Fruit fly (Drosophila melanogaster) whole organism, embryonic: ENCODE measurements around the gene Rbp1-like.

Experiments
- Antp ChIP-seq: fragments of 200-800 bp; sonication (Bioruptor generic); optimal IDR thresholded peaks from 3 replicates; lab custom pipeline; 2016; ENCODE audit warnings: missing biosample characterization, missing genetic modification characterization
- CG12659 ChIP-seq: fragments of 200-800 bp; sonication (Bioruptor generic); optimal IDR thresholded peaks from 3 replicates; lab custom pipeline; 2017; ENCODE audit warnings: mild to moderate bottlenecking, missing biosample characterization, missing genetic modification reagents, missing genetic modification characterization
- CG13287 ChIP-seq: fragments of 200-800 bp; sonication (Bioruptor generic); IDR thresholded peaks from 2 replicates; pipeline ENCODE4 v1.3.6; 2022; ENCODE audit warnings: missing biosample characterization, missing genetic modification characterization; ENCODE audit not compliant: partially characterized antibody
- CG1529 ChIP-seq: fragments of 200-800 bp; sonication (Bioruptor generic); optimal IDR thresholded peaks from 3 replicates; lab custom pipeline; 2018; ENCODE audit warnings: missing biosample characterization, missing genetic modification characterization
- CG15601 ChIP-seq: fragments of 200-800 bp; sonication (Bioruptor generic); optimal IDR thresholded peaks from 3 replicates; lab custom pipeline; 2019; ENCODE audit warnings: missing biosample characterization, mild to moderate bottlenecking, missing genetic modification characterization, moderate library complexity
- CG1603 ChIP-seq: fragments of 200-800 bp; sonication (Bioruptor generic); optimal IDR thresholded peaks from 2 replicates; lab custom pipeline; 2019; ENCODE audit warnings: missing biosample characterization, mild to moderate bottlenecking, missing genetic modification characterization, moderate library complexity
- CG17359 ChIP-seq: fragments of 200-800 bp; sonication (Bioruptor generic); optimal IDR thresholded peaks from 3 replicates; lab custom pipeline; 2018; ENCODE audit warnings: missing biosample characterization, mild to moderate bottlenecking, missing genetic modification characterization, moderate library complexity
- CG3065 ChIP-seq: fragments of 200-800 bp; sonication (Bioruptor generic); optimal IDR thresholded peaks from 2 replicates; lab custom pipeline; 2016; ENCODE audit warnings: missing biosample characterization, missing genetic modification characterization
- CG31441 ChIP-seq: fragments of 200-800 bp; sonication (Bioruptor generic); IDR thresholded peaks from 2 replicates; pipeline ENCODE4 v1.3.6; 2022; ENCODE audit warnings: missing biosample characterization, missing genetic modification characterization
- CG4282 ChIP-seq: fragments of 200-800 bp; sonication (Bioruptor generic); optimal IDR thresholded peaks from 2 replicates; lab custom pipeline; 2016; ENCODE audit warnings: missing biosample characterization, missing genetic modification characterization
- CG7372 ChIP-seq: fragments of 200-800 bp; sonication (Bioruptor generic); IDR thresholded peaks from 2 replicates; pipeline ENCODE4 v1.3.6; 2022; ENCODE audit warnings: missing biosample characterization, missing genetic modification characterization
- CG7963 ChIP-seq: fragments of 200-800 bp; sonication (Bioruptor generic); IDR thresholded peaks from 3 replicates; pipeline ENCODE4 v1.3.6; 2022; ENCODE audit warnings: missing biosample characterization, missing genetic modification characterization; ENCODE audit not compliant: partially characterized antibody
- CG8089 ChIP-seq: fragments of 200-800 bp; sonication (Bioruptor generic); optimal IDR thresholded peaks from 3 replicates; lab custom pipeline; 2016; ENCODE audit warnings: missing biosample characterization, missing genetic modification characterization
- CG9215 ChIP-seq: fragments of 200-800 bp; sonication (Bioruptor generic); IDR thresholded peaks from 2 replicates; pipeline ENCODE4 v1.3.6; 2022; ENCODE audit warnings: missing biosample characterization, missing genetic modification characterization
- D19A ChIP-seq: fragments of 200-800 bp; optimal IDR thresholded peaks from 3 replicates; lab custom pipeline; 2019; ENCODE audit warnings: missing biosample characterization, mild to moderate bottlenecking, missing genetic modification characterization, moderate library complexity
- Dref ChIP-seq: fragments of 200-800 bp; sonication (Bioruptor generic); IDR thresholded peaks from 2 replicates; pipeline ENCODE4 v1.3.6; 2022; ENCODE audit warnings: missing biosample characterization, missing genetic modification characterization
- Elba2 ChIP-seq: fragments of 200-800 bp; sonication (Bioruptor generic); optimal IDR thresholded peaks from 3 replicates; lab custom pipeline; 2016; ENCODE audit warnings: missing biosample characterization, missing genetic modification characterization
- Fer1 ChIP-seq: fragments of 200-800 bp; sonication (Bioruptor generic); optimal IDR thresholded peaks from 2 replicates; lab custom pipeline; 2017; ENCODE audit warnings: missing biosample characterization, mild to moderate bottlenecking, missing genetic modification characterization
- Fer2 ChIP-seq: fragments of 200-800 bp; sonication (Bioruptor generic); optimal IDR thresholded peaks from 2 replicates; lab custom pipeline; 2018; ENCODE audit warnings: missing biosample characterization, mild to moderate bottlenecking, missing genetic modification characterization, moderate library complexity
- Gug ChIP-seq: fragments of 200-800 bp; sonication (Bioruptor generic); IDR thresholded peaks from 4 replicates; pipeline ENCODE4 v1.3.6; 2022; ENCODE audit warnings: missing biosample characterization, missing genetic modification characterization
- Hey ChIP-seq: fragments of 200-800 bp; sonication (Bioruptor generic); optimal IDR thresholded peaks from 3 replicates; lab custom pipeline; 2018; ENCODE audit warnings: missing biosample characterization, mild to moderate bottlenecking, missing genetic modification characterization
- Hr3 ChIP-seq: fragments of 200-800 bp; sonication (Bioruptor generic); optimal IDR thresholded peaks from 3 replicates; lab custom pipeline; 2016; ENCODE audit warnings: missing biosample characterization, missing genetic modification characterization
- MTF-1 ChIP-seq: fragments of 200-800 bp; sonication (Bioruptor generic); optimal IDR thresholded peaks from 2 replicates; lab custom pipeline; 2018; ENCODE audit warnings: missing biosample characterization, mild to moderate bottlenecking, missing genetic modification characterization, borderline replicate concordance
- Max ChIP-seq: fragments of 200-800 bp; sonication (Bioruptor generic); optimal IDR thresholded peaks from 2 replicates; lab custom pipeline; 2016; ENCODE audit warnings: missing biosample characterization, mild to moderate bottlenecking, missing genetic modification characterization
- Med ChIP-seq: fragments of 200-800 bp; sonication (Bioruptor generic); peaks from one replicate; lab custom pipeline; 2016; ENCODE audit warnings: missing biosample characterization, missing genetic modification characterization, mild to moderate bottlenecking, inconsistent platforms, moderate library complexity
- Mrtf ChIP-seq: fragments of 200-800 bp; sonication (Bioruptor generic); IDR thresholded peaks from 3 replicates; pipeline ENCODE4 v1.3.6; 2022; ENCODE audit warnings: missing biosample characterization, missing genetic modification characterization
- NFAT ChIP-seq: fragments of 200-800 bp; sonication (Bioruptor generic); IDR thresholded peaks from 2 replicates; pipeline ENCODE4 v1.3.6; 2022; ENCODE audit warnings: missing biosample characterization, missing genetic modification characterization
- Pdp1 ChIP-seq, 2 experiments: fragments of 200-800 bp; sonication (Bioruptor generic); optimal IDR thresholded peaks; 3 replicates each; lab custom pipeline; 2016; ENCODE audit warnings: missing biosample characterization in 2 of 2, missing genetic modification characterization in 2 of 2, mild to moderate bottlenecking in 1 of 2, moderate library complexity in 1 of 2
- Ravus ChIP-seq: fragments of 200-800 bp; sonication (Bioruptor generic); IDR thresholded peaks from 2 replicates; pipeline ENCODE4 v1.3.6; 2022; ENCODE audit warnings: missing biosample characterization, missing genetic modification characterization
- Sox100B ChIP-seq: fragments of 200-800 bp; sonication (Bioruptor generic); optimal IDR thresholded peaks from 3 replicates; lab custom pipeline; 2018; ENCODE audit warnings: missing biosample characterization, mild to moderate bottlenecking, missing genetic modification characterization
- Sry-β ChIP-seq: fragments of 200-800 bp; sonication (Bioruptor generic); optimal IDR thresholded peaks from 2 replicates; lab custom pipeline; 2018; ENCODE audit warnings: missing biosample characterization, mild to moderate bottlenecking, missing genetic modification characterization, moderate library complexity
- Trl ChIP-seq, 3 experiments: fragments of >200 bp in 2 of 3; fragments of 200-800 bp in 1 of 3; sonication (Bioruptor generic) in 1 of 3; optimal IDR thresholded peaks; 2 replicates in 1 of 3; 3 replicates in 2 of 3; lab custom pipeline; 2016 to 2017; ENCODE audit warnings: missing biosample characterization in 1 of 3, missing genetic modification characterization in 1 of 3
- bab2 ChIP-seq: fragments of 200-800 bp; sonication (Bioruptor generic); optimal IDR thresholded peaks from 2 replicates; lab custom pipeline; 2016; ENCODE audit warnings: missing biosample characterization, missing genetic modification characterization
- cas ChIP-seq: fragments of 200-800 bp; sonication (Bioruptor generic); IDR thresholded peaks from 2 replicates; pipeline ENCODE4 v1.3.6; 2022; ENCODE audit warnings: missing biosample characterization, missing genetic modification characterization
- cwo ChIP-seq: fragments of 200-800 bp; sonication (Bioruptor generic); optimal IDR thresholded peaks from 3 replicates; lab custom pipeline; 2017; ENCODE audit warnings: missing biosample characterization, missing genetic modification characterization, mild to moderate bottlenecking, moderate library complexity, missing genetic modification reagents
- dysf ChIP-seq: fragments of 200-800 bp; sonication (Bioruptor generic); IDR thresholded peaks from 3 replicates; pipeline ENCODE4 v1.3.6; 2022; ENCODE audit warnings: missing biosample characterization, missing genetic modification characterization
- emc ChIP-seq: fragments of 200-800 bp; sonication (Bioruptor generic); optimal IDR thresholded peaks from 2 replicates; lab custom pipeline; 2016; ENCODE audit warnings: missing biosample characterization, missing genetic modification characterization
- eyg ChIP-seq: fragments of 200-800 bp; sonication (Bioruptor generic); optimal IDR thresholded peaks from 3 replicates; lab custom pipeline; 2016; ENCODE audit warnings: missing biosample characterization, missing genetic modification characterization
- fd3F ChIP-seq: fragments of 200-800 bp; sonication (Bioruptor generic); optimal IDR thresholded peaks from 2 replicates; lab custom pipeline; 2018; ENCODE audit warnings: missing biosample characterization, mild to moderate bottlenecking, missing genetic modification characterization, moderate library complexity
- gsb ChIP-seq: fragments of 200-800 bp; sonication (Bioruptor generic); IDR thresholded peaks from 2 replicates; pipeline ENCODE4 v1.3.6; 2022; ENCODE audit warnings: missing biosample characterization, missing genetic modification characterization
- klu ChIP-seq: fragments of 200-800 bp; sonication (Bioruptor generic); IDR thresholded peaks from 2 replicates; pipeline ENCODE4 v1.3.6; 2022; ENCODE audit warnings: missing biosample characterization, missing genetic modification characterization
- mld ChIP-seq: fragments of 200-800 bp; sonication (Bioruptor generic); IDR thresholded peaks from 3 replicates; pipeline ENCODE4 v1.3.6; 2022; ENCODE audit warnings: missing biosample characterization, missing genetic modification characterization; ENCODE audit not compliant: partially characterized antibody
- nom ChIP-seq: fragments of 200-800 bp; sonication (Bioruptor generic); optimal IDR thresholded peaks from 2 replicates; lab custom pipeline; 2017; ENCODE audit warnings: missing biosample characterization, missing genetic modification characterization, mild to moderate bottlenecking, moderate library complexity, missing genetic modification reagents
- peb ChIP-seq: fragments of 200-800 bp; sonication (Bioruptor generic); IDR thresholded peaks from 2 replicates; pipeline ENCODE4 v1.3.6; 2022; ENCODE audit warnings: missing biosample characterization, missing genetic modification characterization
- phol ChIP-seq: fragments of 200-800 bp; sonication (Bioruptor generic); optimal IDR thresholded peaks from 3 replicates; lab custom pipeline; 2018; ENCODE audit warnings: missing biosample characterization, mild to moderate bottlenecking, missing genetic modification characterization, moderate library complexity
- sens ChIP-seq: fragments of 200-800 bp; sonication (Bioruptor generic); peaks from one replicate; lab custom pipeline; 2016; ENCODE audit warnings: missing biosample characterization, missing genetic modification characterization
- seq ChIP-seq: fragments of 200-800 bp; sonication (Bioruptor generic); IDR thresholded peaks from 2 replicates; pipeline ENCODE4 v1.3.6; 2022; ENCODE audit warnings: missing biosample characterization, missing genetic modification characterization
- sisA ChIP-seq: fragments of 200-800 bp; sonication (Bioruptor generic); IDR thresholded peaks from 2 replicates; pipeline ENCODE4 v1.3.6; 2022; ENCODE audit warnings: missing biosample characterization, missing genetic modification characterization
- tll ChIP-seq, 2 experiments: fragments of 200-800 bp in 1 of 2; fragments of >200 bp in 1 of 2; sonication (Bioruptor generic) in 1 of 2; optimal IDR thresholded peaks; 2 replicates each; lab custom pipeline; 2017 to 2019; ENCODE audit warnings: missing biosample characterization in 2 of 2, missing genetic modification characterization in 2 of 2, mild to moderate bottlenecking in 1 of 2, moderate library complexity in 1 of 2
- tna ChIP-seq: fragments of 200-800 bp; sonication (Bioruptor generic); IDR thresholded peaks from 2 replicates; pipeline ENCODE4 v1.3.6; 2022; ENCODE audit warnings: missing biosample characterization, missing genetic modification characterization; ENCODE audit not compliant: partially characterized antibody
- zfh2 ChIP-seq: fragments of 200-800 bp; sonication (Bioruptor generic); optimal IDR thresholded peaks from 2 replicates; lab custom pipeline; 2016; ENCODE audit warnings: missing biosample characterization, missing genetic modification characterization

Gene Rbp1-like

DNA sequence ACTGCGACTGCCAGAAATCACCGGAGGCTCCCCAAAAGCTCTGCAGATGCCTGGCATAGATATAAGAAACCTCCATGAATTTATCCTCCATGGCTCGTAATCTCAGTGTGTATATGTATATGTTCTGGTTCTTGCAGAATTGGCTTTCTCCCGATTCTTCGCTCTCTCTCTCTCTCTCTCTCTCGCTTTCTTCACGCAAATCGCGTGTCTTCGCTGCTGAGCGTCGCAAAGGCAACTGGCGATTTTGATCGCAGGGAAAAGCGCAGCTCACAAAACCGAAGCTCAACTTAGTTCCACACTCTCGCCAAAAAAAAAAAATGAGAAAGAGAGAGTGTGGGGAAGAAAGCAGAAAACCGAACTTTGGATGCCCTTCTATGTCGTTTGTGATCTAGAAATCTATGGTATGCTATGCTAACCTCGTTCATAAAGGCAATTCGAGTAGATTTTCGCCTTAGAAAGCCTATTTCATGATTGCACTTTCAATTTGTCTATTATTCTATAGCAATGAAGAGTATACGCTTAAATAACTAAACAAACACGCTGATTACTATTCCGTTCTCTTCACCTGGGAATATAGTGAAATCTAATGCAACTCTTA, 26.8 kb upstream of the Rbp1-like start:
- TF ChIP-seq CG7372 (GFP tag; lab: Robert Waterston, UW): no peak
- no peak for TF ChIP-seq klu (GFP tag; lab: Robert Waterston, UW)
- no peak for TF ChIP-seq tll (GFP tag; optimal IDR thresholded peaks at IDR 0.05; lab: Kevin White, UChicago)
- no peak for TF ChIP-seq Hey (tag; lab: Kevin White, UChicago)
- 0 out of 3 replicates have a peak, but pooled peaks have one; percentile 40 for TF ChIP-seq mld (GFP tag; lab: Robert Waterston, UW)
- 0 out of 3 replicates have a peak, but pooled peaks have one; percentile 17 for TF ChIP-seq dysf (GFP tag; lab: Robert Waterston, UW)
- no peak for TF ChIP-seq cwo
- TF ChIP-seq Trl (optimal IDR thresholded peaks at IDR 0.05; lab: Kevin White, UChicago): peak; percentile 32 to 41
- no peak for TF ChIP-seq Trl (GFP tag; optimal IDR thresholded peaks at IDR 0.05; lab: Kevin White, UChicago)
- TF ChIP-seq nom (GFP tag; lab: Kevin White, UChicago): peak; percentile 10
- no peak for TF ChIP-seq sisA (GFP tag; lab: Robert Waterston, UW)
- TF ChIP-seq eyg (GFP tag; lab: Kevin White, UChicago): no peak
- no peak for TF ChIP-seq CG13287 (GFP tag; lab: Robert Waterston, UW)
- TF ChIP-seq fd3F (GFP tag; lab: Kevin White, UChicago): no peak
- no peak for TF ChIP-seq NFAT (GFP tag; lab: Robert Waterston, UW)
- TF ChIP-seq tna (GFP tag; lab: Robert Waterston, UW): no peak
- no peak for TF ChIP-seq zfh2
- TF ChIP-seq Gug (GFP tag; lab: Robert Waterston, UW): no peak
- TF ChIP-seq Hr3 (GFP tag; lab: Kevin White, UChicago): no peak
- TF ChIP-seq CG4282 (GFP tag; lab: Kevin White, UChicago): no peak
- TF ChIP-seq CG1603 (tag; lab: Kevin White, UChicago): no peak
- TF ChIP-seq CG1529 (GFP tag; lab: Kevin White, UChicago): no peak
- no peak for TF ChIP-seq CG15601
- no peak for TF ChIP-seq gsb
- no peak for TF ChIP-seq CG17359 (tag; lab: Kevin White, UChicago)
- peak in 1 of 2 experiments; percentile 55 for TF ChIP-seq Pdp1 (GFP tag; optimal IDR thresholded peaks at IDR 0.05; lab: Kevin White, UChicago)
- TF ChIP-seq Sox100B (GFP tag; lab: Kevin White, UChicago): no peak
- no peak for TF ChIP-seq Max
- no peak for TF ChIP-seq phol (tag; lab: Kevin White, UChicago)
- TF ChIP-seq emc (GFP tag; lab: Kevin White, UChicago): no peak
- no peak for TF ChIP-seq seq (GFP tag; lab: Robert Waterston, UW)
- peak; percentile 79 for TF ChIP-seq D19A (tag; lab: Kevin White, UChicago)
- TF ChIP-seq MTF-1: no peak
- TF ChIP-seq Fer1 (GFP tag; lab: Kevin White, UChicago): no peak
- TF ChIP-seq Sry-β (GFP tag; lab: Kevin White, UChicago): no peak

DNA sequence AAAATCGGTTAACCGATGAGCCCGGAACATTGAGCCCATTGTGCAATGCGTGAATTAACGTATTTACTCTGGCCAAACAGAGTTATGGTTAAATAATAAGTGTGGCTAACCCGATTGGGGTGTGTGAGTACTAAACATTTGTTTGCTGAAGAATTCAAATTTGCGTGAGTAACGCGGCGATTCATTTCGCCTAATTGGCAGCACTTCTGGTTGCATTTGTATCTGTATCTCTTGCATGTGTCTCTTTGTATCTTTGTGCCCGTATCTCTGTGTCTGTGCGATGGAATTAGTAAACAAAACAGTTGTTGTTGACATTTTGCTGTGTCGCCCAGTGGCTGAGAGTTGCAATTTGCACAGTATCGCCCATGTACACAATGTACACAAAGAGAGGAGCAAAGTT, 26.2 kb upstream of the Rbp1-like start:
- TF ChIP-seq bab2: no peak
- TF ChIP-seq Ravus (GFP tag; lab: Robert Waterston, UW): no peak
- no peak for TF ChIP-seq CG31441 (GFP tag; lab: Robert Waterston, UW)
- TF ChIP-seq Mrtf (GFP tag; lab: Robert Waterston, UW): no peak
- TF ChIP-seq CG9215 (GFP tag; lab: Robert Waterston, UW): no peak
- peak; percentile 4 for TF ChIP-seq Med (GFP tag; lab: Kevin White, UChicago)
- TF ChIP-seq CG12659: no peak
- no peak for TF ChIP-seq Dref (GFP tag; lab: Robert Waterston, UW)
- TF ChIP-seq sens (GFP tag; lab: Kevin White, UChicago): peak; percentile 35
- TF ChIP-seq Elba2 (GFP tag; lab: Kevin White, UChicago): no peak
- no peak for TF ChIP-seq peb (GFP tag; lab: Robert Waterston, UW)
- no peak for TF ChIP-seq Fer2 (tag; lab: Kevin White, UChicago)
- no peak for TF ChIP-seq CG7963
- no peak for TF ChIP-seq CG8089
- no peak for TF ChIP-seq Antp (GFP tag; lab: Kevin White, UChicago)
- TF ChIP-seq CG3065: no peak
- no peak for TF ChIP-seq cas (GFP tag; lab: Robert Waterston, UW)
